Worm (Caenorhabditis elegans) whole organism, midembryonic: ENCODE measurements around the gene mocs-1.

Experiments
- T22C8.4 ChIP-seq: fragments of 200-800 bp; sonication (Bioruptor generic); IDR thresholded peaks from 2 replicates; pipeline ENCODE4 v1.3.6; 2022; ENCODE audit warnings: missing genetic modification characterization, missing compliant biosample characterization
- cog-1 ChIP-seq: sonication (generic microtip); optimal IDR thresholded peaks from 2 replicates; lab custom pipeline; 2016; ENCODE audit warnings: missing genetic modification characterization, missing compliant biosample characterization
- flt-1 ChIP-seq: fragments of 200-800 bp; sonication (Bioruptor generic); IDR thresholded peaks from 2 replicates; pipeline ENCODE4 v1.3.6; 2022; ENCODE audit warnings: missing genetic modification characterization, missing compliant biosample characterization
- klf-2 ChIP-seq: fragments of 200-800 bp; sonication (Bioruptor generic); conservative IDR thresholded peaks from 2 replicates; pipeline ENCODE4 v1.3.6; 2022; ENCODE audit warnings: missing genetic modification reagents, missing genetic modification characterization, missing compliant biosample characterization
- med-1 ChIP-seq: sonication (generic microtip); optimal IDR thresholded peaks from 2 replicates; lab custom pipeline; 2017; ENCODE audit warnings: missing genetic modification characterization, mild to moderate bottlenecking, missing compliant biosample characterization, antibody characterized with exemption, missing genetic modification reagents; ENCODE audit not compliant: insufficient read depth
- ref-1 ChIP-seq: fragments of 200-800 bp; sonication (Bioruptor generic); conservative IDR thresholded peaks from 2 replicates; pipeline ENCODE4 v1.3.6; 2022; ENCODE audit warnings: missing genetic modification reagents, missing genetic modification characterization, missing compliant biosample characterization
- tab-1 ChIP-seq: fragments of 200-800 bp; sonication (Bioruptor generic); IDR thresholded peaks from 2 replicates; pipeline ENCODE4 v1.3.6; 2022; ENCODE audit warnings: missing genetic modification characterization, missing compliant biosample characterization
- ztf-23 ChIP-seq: fragments of 200-800 bp; sonication (Bioruptor generic); IDR thresholded peaks from 2 replicates; pipeline ENCODE4 v1.3.6; 2022; ENCODE audit warnings: missing genetic modification reagents, missing genetic modification characterization, missing compliant biosample characterization
- ztf-29 ChIP-seq: fragments of 200-800 bp; sonication (Bioruptor generic); IDR thresholded peaks from 2 replicates; pipeline ENCODE4 v1.3.6; 2022; ENCODE audit warnings: missing genetic modification reagents, missing genetic modification characterization, missing compliant biosample characterization

The mocs-1 gene

DNA sequence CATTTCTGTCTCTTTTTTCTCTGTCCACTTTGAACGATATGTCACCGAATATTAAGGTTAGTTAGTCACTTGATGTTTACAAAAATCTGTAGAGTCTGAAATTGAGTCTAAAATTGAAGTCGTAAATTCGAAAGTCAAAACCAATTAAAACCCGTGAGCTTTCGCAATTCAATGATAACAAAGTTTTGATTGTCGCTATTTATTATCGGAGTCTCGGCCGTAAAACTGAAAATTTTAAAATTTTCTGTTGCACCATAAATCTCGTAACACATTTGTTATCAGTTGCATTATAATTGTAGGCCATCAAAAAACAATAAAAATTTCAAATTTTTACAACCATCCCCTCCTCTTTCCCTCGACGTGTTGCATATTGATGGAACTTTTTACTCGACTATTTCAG, 32.0 kb downstream of the mocs-1 start:
- TF ChIP-seq cog-1 (tag; lab: Kevin White, UChicago), result no peak
- no peak for TF ChIP-seq klf-2
- no peak for TF ChIP-seq ztf-29 (GFP tag; lab: Robert Waterston, UW)
- TF ChIP-seq ztf-23, result no peak
- no peak for TF ChIP-seq tab-1
- no peak for TF ChIP-seq med-1
- TF ChIP-seq T22C8.4 (GFP tag; lab: Robert Waterston, UW), result no peak
- no peak for TF ChIP-seq ref-1 (GFP tag; lab: Robert Waterston, UW)
- no peak for TF ChIP-seq flt-1 (GFP tag; lab: Robert Waterston, UW)

DNA sequence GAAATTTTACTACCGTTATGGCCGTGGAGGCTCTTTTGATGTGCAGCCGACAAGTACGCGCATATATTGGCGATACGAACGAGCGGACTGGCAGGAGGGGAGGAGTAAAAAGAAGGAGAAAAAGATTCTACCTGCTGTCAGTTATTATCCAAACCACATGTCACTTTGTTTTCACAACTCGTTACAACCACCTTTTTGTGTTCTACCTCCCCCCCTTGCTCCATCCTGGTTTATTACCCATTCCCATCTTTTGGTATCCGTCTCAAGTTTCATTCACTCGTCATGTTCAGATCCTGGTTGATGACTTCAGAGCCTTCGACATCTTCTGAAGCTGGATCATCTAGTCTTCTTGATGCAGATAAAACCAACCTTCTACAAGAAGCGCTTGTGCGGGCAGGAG, 33.0 kb downstream of the mocs-1 start, which contains the start of gene psa-3:
TSS of gene psa-3 (plus strand) at position 301 of the 400 bp plus-strand sequence.
- TF ChIP-seq ref-1 (GFP tag; lab: Robert Waterston, UW), result no peak

DNA sequence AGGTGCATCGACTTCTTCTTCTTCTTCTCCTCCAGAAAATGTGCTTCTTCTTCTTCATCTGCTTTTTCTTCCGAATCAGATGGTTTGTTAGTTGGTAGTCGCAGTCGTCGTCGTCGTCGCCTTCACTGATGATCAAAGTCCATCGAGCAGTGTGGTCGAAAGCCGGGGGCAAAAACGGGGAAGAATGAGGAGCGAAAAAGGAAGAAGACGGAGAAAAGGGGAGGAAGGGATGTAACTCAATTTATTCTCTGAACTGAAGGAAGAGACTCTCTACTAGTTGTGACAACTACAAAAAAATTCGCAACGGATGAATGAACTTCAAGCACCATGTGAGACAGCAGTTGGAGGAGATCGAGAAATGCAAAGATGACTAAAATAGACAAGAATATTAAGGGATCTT, 44.9 kb downstream of the mocs-1 start:
- TF ChIP-seq med-1 (no peak), ref-1 (GFP tag; lab: Robert Waterston, UW) (no peak), flt-1 (GFP tag; lab: Robert Waterston, UW) (no peak), ztf-29 (GFP tag; lab: Robert Waterston, UW) (no peak), ztf-23 (no peak), klf-2 (no peak), cog-1 (tag; lab: Kevin White, UChicago) (no peak), tab-1 (no peak), T22C8.4 (GFP tag; lab: Robert Waterston, UW) (no peak)

DNA sequence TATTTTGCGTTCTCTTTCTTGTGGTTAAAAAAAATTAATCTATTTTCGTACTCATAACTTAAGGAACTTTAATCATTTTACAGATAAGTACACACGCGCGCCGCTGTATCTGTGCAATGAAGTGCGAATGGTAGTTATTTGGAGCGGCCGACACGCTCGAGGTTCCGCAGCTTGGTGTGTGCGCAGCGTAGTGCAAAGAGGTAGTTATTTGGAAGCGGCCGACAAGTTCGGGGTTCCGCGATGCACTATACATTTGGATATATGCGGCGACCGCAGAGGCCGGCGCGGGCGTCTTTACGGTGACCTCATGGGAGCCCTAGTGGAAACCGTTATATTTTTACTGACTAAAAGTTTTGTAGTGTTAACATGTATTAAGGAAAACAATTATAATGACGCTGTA, 47.9 kb downstream of the mocs-1 start:
- no peak for TF ChIP-seq T22C8.4 (GFP tag; lab: Robert Waterston, UW)
- TF ChIP-seq med-1, result no peak
- no peak for TF ChIP-seq ref-1 (GFP tag; lab: Robert Waterston, UW)
- no peak for TF ChIP-seq tab-1
- no peak for TF ChIP-seq cog-1 (tag; lab: Kevin White, UChicago)
- TF ChIP-seq ztf-23, result no peak
- no peak for TF ChIP-seq flt-1 (GFP tag; lab: Robert Waterston, UW)
- TF ChIP-seq klf-2, result no peak
- no peak for TF ChIP-seq ztf-29 (GFP tag; lab: Robert Waterston, UW)

DNA sequence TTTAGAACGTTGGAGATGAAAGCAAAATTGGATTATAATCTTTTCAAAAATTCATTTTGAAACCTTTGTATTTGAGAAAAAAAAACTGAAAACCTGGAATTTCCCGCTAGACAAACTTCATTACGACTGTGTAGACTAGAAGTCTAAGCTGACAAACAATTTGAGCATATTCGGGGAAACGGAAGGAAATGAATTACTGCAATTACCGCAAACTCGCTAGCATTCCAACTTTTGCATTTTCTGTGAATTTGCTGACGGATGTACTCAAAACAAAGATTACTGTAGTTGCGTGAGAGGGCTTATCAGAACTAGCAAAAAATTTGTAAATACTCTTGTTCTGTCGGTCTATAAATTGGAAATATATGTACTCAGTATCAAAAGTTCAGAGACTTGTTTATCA, 50.7 kb downstream of the mocs-1 start:
- TF ChIP-seq T22C8.4 (GFP tag; lab: Robert Waterston, UW) (no peak), cog-1 (tag; lab: Kevin White, UChicago) (no peak), ztf-29 (GFP tag; lab: Robert Waterston, UW) (no peak), med-1 (no peak), tab-1 (no peak), ztf-23 (no peak), ref-1 (GFP tag; lab: Robert Waterston, UW) (no peak), flt-1 (GFP tag; lab: Robert Waterston, UW) (no peak), klf-2 (no peak)

- TF ChIP-seq ztf-23 (no peak), T22C8.4 (GFP tag; lab: Robert Waterston, UW) (no peak), klf-2 (no peak), flt-1 (GFP tag; lab: Robert Waterston, UW) (no peak), tab-1 (no peak), med-1 (no peak), cog-1 (tag; lab: Kevin White, UChicago) (no peak), ref-1 (GFP tag; lab: Robert Waterston, UW) (no peak), ztf-29 (GFP tag; lab: Robert Waterston, UW) (no peak)
These were observed 52.3 kb downstream of the mocs-1 start for ce11 chrX:15388259-15388658.

DNA sequence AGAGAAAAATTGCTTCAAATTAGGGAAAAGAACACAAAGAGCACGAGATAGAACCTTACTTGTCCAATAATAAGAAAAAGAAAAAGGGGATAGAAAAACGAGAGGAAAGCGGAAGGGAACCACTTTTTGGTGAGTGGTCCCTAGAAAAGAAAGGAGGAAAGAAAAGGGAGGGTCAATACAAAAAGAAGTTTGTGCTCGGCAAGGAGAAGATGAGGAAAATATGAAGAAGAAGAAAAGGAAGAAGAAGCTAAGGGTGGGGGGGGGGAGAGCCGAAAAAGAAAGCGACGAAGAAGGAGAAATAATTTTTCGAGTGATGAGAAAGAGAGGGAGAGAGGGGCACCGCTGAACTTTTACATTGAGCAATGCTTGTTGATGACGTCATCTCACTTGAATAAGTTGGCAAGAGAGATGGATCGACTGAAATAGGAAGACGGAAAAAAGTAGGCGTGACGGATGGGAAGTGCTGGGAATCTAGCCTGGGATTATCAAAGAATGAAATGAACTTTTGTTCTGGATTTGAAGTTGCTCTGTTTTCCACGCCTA, 54.7 kb downstream of the mocs-1 start:
- no peak for TF ChIP-seq ztf-23
- TF ChIP-seq ztf-29 (GFP tag; lab: Robert Waterston, UW), result no peak
- no peak for TF ChIP-seq cog-1 (tag; lab: Kevin White, UChicago)
- TF ChIP-seq klf-2, result no peak
- TF ChIP-seq flt-1 (GFP tag; lab: Robert Waterston, UW), result no peak
